Worm (Caenorhabditis elegans): ENCODE results near the gene ZK105.6.

ce11 chrV:7675904-7676303, 48.0 kb downstream of the ZK105.6 start, which contains the start of gene C12D5.3:
- no peak for TF ChIP-seq snpc-4 (tag; optimal IDR thresholded peaks at IDR 0.05)
- no peak for TF ChIP-seq unc-39 (tag; optimal IDR thresholded peaks at IDR 0.05)
- TF ChIP-seq nhr-237 (tag; optimal IDR thresholded peaks at IDR 0.05): no peak
- no peak for TF ChIP-seq mab-5 (tag; optimal IDR thresholded peaks at IDR 0.05)
- TF ChIP-seq drap-1 (GFP tag; optimal IDR thresholded peaks at IDR 0.05): no peak
- no peak for TF ChIP-seq tbx-8 (GFP tag; optimal IDR thresholded peaks at IDR 0.05)
- TF ChIP-seq ztf-11 (tag; optimal IDR thresholded peaks at IDR 0.05): no peak
- no peak for TF ChIP-seq ceh-83 (GFP tag; optimal IDR thresholded peaks at IDR 0.05)
